Worm (Caenorhabditis elegans) whole organism, L3 larva: ENCODE results near the gene ebp-3.
"Not testable (repeated sequence)": the region's sequence is repeated elsewhere in the genome, so short reads cannot be mapped to it uniquely, and the experiment has no call there.

ENCODE experiments used
- aly-2 ChIP-seq: fragments of 150-350 bp; optimal IDR thresholded peaks from 2 replicates; lab custom pipeline; 2014; ENCODE audit warnings: missing biosample characterization, missing genetic modification characterization
- ama-1 ChIP-seq: fragments of 150-350 bp; optimal IDR thresholded peaks from 2 replicates; lab custom pipeline; 2018
- egl-27 ChIP-seq: sonication (generic microtip); optimal IDR thresholded peaks from 4 replicates; lab custom pipeline; 2017; ENCODE audit warnings: missing biosample characterization, missing genetic modification reagents, missing genetic modification characterization
- fkh-10 ChIP-seq: sonication (generic microtip); optimal IDR thresholded peaks from 2 replicates; lab custom pipeline; 2017; ENCODE audit warnings: missing biosample characterization, missing genetic modification reagents, missing genetic modification characterization
- lin-39 ChIP-seq: fragments of 150-350 bp; optimal IDR thresholded peaks from 2 replicates; lab custom pipeline; 2018; ENCODE audit warnings: missing biosample characterization, missing genetic modification reagents, missing genetic modification characterization
- mml-1 ChIP-seq: fragments of 150-350 bp; sonication (generic microtip); optimal IDR thresholded peaks from 3 replicates; lab custom pipeline; 2014; ENCODE audit warnings: missing biosample characterization, missing genetic modification characterization
- nhr-237 ChIP-seq: fragments of 150-350 bp; optimal IDR thresholded peaks from 2 replicates; lab custom pipeline; 2014; ENCODE audit warnings: missing biosample characterization, missing genetic modification characterization
- snpc-4 ChIP-seq: fragments of 150-350 bp; optimal IDR thresholded peaks from 2 replicates; lab custom pipeline; 2014; ENCODE audit warnings: missing biosample characterization, missing genetic modification characterization
- unc-62 ChIP-seq: fragments of 150-350 bp; sonication (generic microtip); optimal IDR thresholded peaks from 4 replicates; lab custom pipeline; 2014; ENCODE audit warnings: missing biosample characterization, missing genetic modification reagents, missing genetic modification characterization
- ztf-4 ChIP-seq: fragments of 150-350 bp; optimal IDR thresholded peaks from 2 replicates; lab custom pipeline; 2014; ENCODE audit warnings: missing biosample characterization, missing genetic modification characterization

DNA sequence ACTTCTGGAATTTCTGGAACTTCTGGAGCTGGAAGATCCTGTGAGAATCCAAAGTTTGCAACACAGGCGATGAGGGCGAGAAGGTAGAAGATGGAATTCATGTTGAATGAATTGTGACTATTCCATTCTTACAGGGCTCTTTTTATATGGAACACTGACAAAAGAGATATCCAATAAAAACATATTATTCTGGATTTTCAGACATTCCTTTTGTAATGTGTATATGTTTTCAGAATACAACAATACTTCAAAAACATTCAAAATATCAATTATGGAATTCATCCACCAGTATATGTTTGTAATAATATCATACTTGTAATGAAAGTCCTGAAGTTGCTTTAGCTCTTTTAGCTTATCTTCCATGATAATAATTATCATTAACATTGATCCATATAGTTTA lies 45.0 kb upstream of the ebp-3 start, which contains the start of gene Y59A8B.26:
- TF ChIP-seq snpc-4; mml-1 (tag; lab: Kevin White, UChicago); unc-62 (GFP tag; lab: Kevin White, UChicago); fkh-10 (GFP tag; lab: Kevin White, UChicago); ztf-4 (tag; lab: Kevin White, UChicago); aly-2 (tag; lab: Kevin White, UChicago); ama-1; nhr-237 (tag; lab: Kevin White, UChicago); lin-39; egl-27 (tag; lab: Kevin White, UChicago): not testable (repeated sequence)
